Worm (Caenorhabditis elegans) whole organism, late embryonic: ENCODE measurements around the gene T22H9.1.

ENCODE experiments used
- C38D4.7 ChIP-seq: fragments of 200-800 bp; sonication (Bioruptor generic); optimal IDR thresholded peaks from 2 replicates; lab custom pipeline; 2018; ENCODE audit warnings: mild to moderate bottlenecking, missing genetic modification characterization, moderate library complexity, missing compliant biosample characterization
- K09A11.1 ChIP-seq: sonication (generic microtip); optimal IDR thresholded peaks from 2 replicates; lab custom pipeline; 2017; ENCODE audit warnings: antibody characterized with exemption, mild to moderate bottlenecking, missing genetic modification characterization, missing compliant biosample characterization; ENCODE audit not compliant: insufficient read depth
- ahr-1 ChIP-seq: sonication (generic microtip); optimal IDR thresholded peaks from 2 replicates; lab custom pipeline; 2016; ENCODE audit warnings: missing genetic modification characterization, missing compliant biosample characterization
- ceh-2 ChIP-seq: sonication (generic microtip); optimal IDR thresholded peaks from 2 replicates; lab custom pipeline; 2016; ENCODE audit warnings: missing genotype, missing genetic modification characterization, missing compliant biosample characterization
- ceh-31 ChIP-seq: sonication (generic microtip); optimal IDR thresholded peaks from 2 replicates; lab custom pipeline; 2016; ENCODE audit warnings: missing genetic modification characterization, missing compliant biosample characterization
- ceh-45 ChIP-seq: fragments of 200-800 bp; sonication (Bioruptor generic); IDR thresholded peaks from 2 replicates; pipeline ENCODE4 v1.3.6; 2022; ENCODE audit warnings: missing genetic modification reagents, missing genetic modification characterization, missing compliant biosample characterization
- ceh-48 ChIP-seq: sonication (generic microtip); optimal IDR thresholded peaks from 2 replicates; lab custom pipeline; 2016; ENCODE audit warnings: missing genetic modification characterization, inconsistent platforms, missing compliant biosample characterization
- ceh-9 ChIP-seq: sonication (generic microtip); optimal IDR thresholded peaks from 2 replicates; lab custom pipeline; 2016; ENCODE audit warnings: mild to moderate bottlenecking, missing genetic modification characterization, inconsistent platforms, missing compliant biosample characterization
- che-1 ChIP-seq: sonication (generic microtip); optimal IDR thresholded peaks from 2 replicates; lab custom pipeline; 2016; ENCODE audit warnings: mild to moderate bottlenecking, missing genetic modification characterization, missing compliant biosample characterization
- elt-2 ChIP-seq: sonication (generic microtip); optimal IDR thresholded peaks from 2 replicates; lab custom pipeline; 2016; ENCODE audit warnings: missing genetic modification reagents, missing genetic modification characterization, missing compliant biosample characterization
- elt-4 ChIP-seq: sonication (generic microtip); optimal IDR thresholded peaks from 2 replicates; lab custom pipeline; 2016; ENCODE audit warnings: missing genetic modification characterization, missing compliant biosample characterization
- eyg-1 ChIP-seq: sonication (generic microtip); optimal IDR thresholded peaks from 2 replicates; lab custom pipeline; 2016; ENCODE audit warnings: missing genotype, missing genetic modification characterization, missing compliant biosample characterization
- fkh-10 ChIP-seq: fragments of 150-350 bp; optimal IDR thresholded peaks from 2 replicates; lab custom pipeline; 2014; ENCODE audit warnings: missing biosample characterization, missing genetic modification reagents, missing genetic modification characterization
- hlh-13 ChIP-seq: fragments of 200-800 bp; sonication (Bioruptor generic); optimal IDR thresholded peaks from 2 replicates; lab custom pipeline; 2018; ENCODE audit warnings: mild to moderate bottlenecking, missing genetic modification characterization, missing compliant biosample characterization
- hlh-6 ChIP-seq: sonication (generic microtip); optimal IDR thresholded peaks from 2 replicates; lab custom pipeline; 2016; ENCODE audit warnings: missing genotype, missing genetic modification characterization, missing compliant biosample characterization
- lim-6 ChIP-seq: sonication (generic microtip); optimal IDR thresholded peaks from 2 replicates; lab custom pipeline; 2016; ENCODE audit warnings: missing genetic modification characterization, missing compliant biosample characterization
- lin-11 ChIP-seq: fragments of 200-800 bp; sonication (Bioruptor generic); optimal IDR thresholded peaks from 2 replicates; lab custom pipeline; 2018; ENCODE audit warnings: mild to moderate bottlenecking, missing genetic modification characterization, missing compliant biosample characterization
- madf-2 ChIP-seq: sonication (generic microtip); optimal IDR thresholded peaks from 2 replicates; lab custom pipeline; 2017; ENCODE audit warnings: missing genetic modification characterization, missing compliant biosample characterization
- mec-3 ChIP-seq: sonication (generic microtip); optimal IDR thresholded peaks from 2 replicates; lab custom pipeline; 2016; ENCODE audit warnings: borderline replicate concordance, missing genetic modification characterization, missing compliant biosample characterization
- nhr-11 ChIP-seq: fragments of 150-350 bp; optimal IDR thresholded peaks from 2 replicates; lab custom pipeline; 2014; ENCODE audit warnings: missing biosample characterization, missing genetic modification characterization
- nhr-232 ChIP-seq: sonication (generic microtip); optimal IDR thresholded peaks from 2 replicates; lab custom pipeline; 2016; ENCODE audit warnings: missing genetic modification characterization, missing compliant biosample characterization
- odd-2 ChIP-seq: sonication (generic microtip); optimal IDR thresholded peaks from 2 replicates; lab custom pipeline; 2017; ENCODE audit warnings: antibody characterized with exemption, mild to moderate bottlenecking, missing genetic modification characterization, missing compliant biosample characterization
- pag-3 ChIP-seq: sonication (generic microtip); optimal IDR thresholded peaks from 2 replicates; lab custom pipeline; 2016; ENCODE audit warnings: missing compliant biosample characterization, missing genetic modification characterization, borderline replicate concordance
- pat-9 ChIP-seq: fragments of 200-800 bp; sonication (Bioruptor generic); optimal IDR thresholded peaks from 2 replicates; lab custom pipeline; 2018; ENCODE audit warnings: mild to moderate bottlenecking, missing genetic modification characterization, moderate library complexity, missing compliant biosample characterization
- pax-1 ChIP-seq: fragments of 150-350 bp; optimal IDR thresholded peaks from 2 replicates; lab custom pipeline; 2014; ENCODE audit warnings: missing biosample characterization, missing genetic modification characterization
- pha-2 ChIP-seq: sonication (generic microtip); optimal IDR thresholded peaks from 2 replicates; lab custom pipeline; 2017; ENCODE audit warnings: mild to moderate bottlenecking, missing genetic modification characterization, missing compliant biosample characterization
- pha-4 ChIP-seq: fragments of 150-350 bp; optimal IDR thresholded peaks from 2 replicates; lab custom pipeline; 2018; ENCODE audit warnings: missing biosample characterization, missing genetic modification reagents, missing genetic modification characterization
- pqm-1 ChIP-seq: sonication (generic microtip); optimal IDR thresholded peaks from 2 replicates; lab custom pipeline; 2016; ENCODE audit warnings: missing genetic modification characterization, missing compliant biosample characterization
- rnt-1 ChIP-seq: sonication (generic microtip); optimal IDR thresholded peaks from 2 replicates; lab custom pipeline; 2016; ENCODE audit warnings: missing genetic modification characterization, missing compliant biosample characterization
- sdc-2 ChIP-seq: sonication (generic microtip); optimal IDR thresholded peaks from 2 replicates; lab custom pipeline; 2016; ENCODE audit warnings: missing genotype, missing genetic modification characterization, missing compliant biosample characterization
- sox-4 ChIP-seq: sonication (generic microtip); optimal IDR thresholded peaks from 2 replicates; lab custom pipeline; 2017; ENCODE audit warnings: mild to moderate bottlenecking, missing genetic modification characterization, inconsistent platforms, missing compliant biosample characterization
- ttx-3 ChIP-seq: sonication (generic microtip); optimal IDR thresholded peaks from 2 replicates; lab custom pipeline; 2016; ENCODE audit warnings: missing genetic modification reagents, missing genetic modification characterization, missing compliant biosample characterization
- unc-3 ChIP-seq, 2 experiments: fragments of 200-800 bp in 1 of 2; sonication (Bioruptor generic) in 1 of 2; sonication (generic microtip) in 1 of 2; conservative IDR thresholded peaks in 1 of 2; optimal IDR thresholded peaks in 1 of 2; 2 replicates each; pipeline versions ENCODE4 v1.3.6 to Lab custom; 2016 to 2022; ENCODE audit warnings: missing compliant biosample characterization in 2 of 2, missing genetic modification characterization in 2 of 2, missing genetic modification reagents in 1 of 2
- unc-42 ChIP-seq: sonication (generic microtip); optimal IDR thresholded peaks from 2 replicates; lab custom pipeline; 2016; ENCODE audit warnings: missing genotype, missing genetic modification characterization, missing compliant biosample characterization
- unc-55 ChIP-seq: sonication (generic microtip); optimal IDR thresholded peaks from 2 replicates; lab custom pipeline; 2017; ENCODE audit warnings: missing biosample characterization, missing genetic modification reagents, missing genetic modification characterization
- unc-86 ChIP-seq: sonication (generic microtip); optimal IDR thresholded peaks from 2 replicates; lab custom pipeline; 2016; ENCODE audit warnings: missing genetic modification characterization, missing compliant biosample characterization

The T22H9.1 gene

ce11 chrV:399721-400120 is 40.2 kb downstream of the T22H9.1 start, which contains the start of gene scl-27:
Gene scl-27 (plus strand): TSS chrV:400021.
- TF ChIP-seq mec-3 (tag; lab: Kevin White, UChicago), result no peak

- TF ChIP-seq elt-2 (tag; lab: Kevin White, UChicago), result no peak
These were observed 43.5 kb downstream of the T22H9.1 start, which contains the start of gene srh-62 for ce11 chrV:403028-403427. Gene srh-62 (minus strand): TSS chrV:403128.

ce11 chrV:404210-404669 is 44.7 kb downstream of the T22H9.1 start, which contains the start of gene nhr-252:
Gene nhr-252 (plus strand): TSS chrV:404619.
- TF ChIP-seq eyg-1 (tag; lab: Kevin White, UChicago) (no peak), ceh-45 (GFP tag; lab: Robert Waterston, UW) (no peak), fkh-10 (GFP tag; lab: Kevin White, UChicago) (no peak), rnt-1 (tag; lab: Kevin White, UChicago) (no peak), unc-42 (tag; lab: Kevin White, UChicago) (no peak), odd-2 (tag; lab: Kevin White, UChicago) (no peak), pax-1 (tag; lab: Kevin White, UChicago) (no peak), pat-9 (tag; lab: Kevin White, UChicago) (no peak), lin-11 (no peak), madf-2 (tag; lab: Kevin White, UChicago) (no peak), K09A11.1 (tag; lab: Kevin White, UChicago) (no peak), ceh-9 (tag; lab: Kevin White, UChicago) (no peak), lim-6 (tag; lab: Kevin White, UChicago) (no peak), elt-4 (tag; lab: Kevin White, UChicago) (no peak), C38D4.7 (GFP tag; lab: Kevin White, UChicago) (no peak), ceh-2 (tag; lab: Kevin White, UChicago) (no peak), ceh-48 (tag; lab: Kevin White, UChicago) (no peak)

- TF ChIP-seq unc-86 (tag; lab: Kevin White, UChicago), result no peak
- no peak for TF ChIP-seq hlh-6 (tag; lab: Kevin White, UChicago)
- TF ChIP-seq hlh-13, result no peak
- no peak for TF ChIP-seq pqm-1 (tag; lab: Kevin White, UChicago)
- TF ChIP-seq unc-55 (GFP tag; lab: Kevin White, UChicago), result no peak
- TF ChIP-seq eyg-1 (tag; lab: Kevin White, UChicago), result no peak
- no peak for TF ChIP-seq ceh-9 (tag; lab: Kevin White, UChicago)
- no peak for TF ChIP-seq sox-4 (tag; lab: Kevin White, UChicago)
- TF ChIP-seq pha-2 (tag; lab: Kevin White, UChicago), result no peak
- TF ChIP-seq che-1 (tag; lab: Kevin White, UChicago), result no peak
- no peak for TF ChIP-seq ttx-3 (tag; lab: Kevin White, UChicago)
- TF ChIP-seq pha-4 (tag; lab: Kevin White, UChicago), result no peak
- no peak for TF ChIP-seq pag-3 (tag; lab: Kevin White, UChicago)
- no peak for TF ChIP-seq ceh-31 (tag; lab: Kevin White, UChicago)
- TF ChIP-seq sdc-2 (tag; lab: Kevin White, UChicago), result no peak
- no peak for TF ChIP-seq nhr-11
- TF ChIP-seq unc-3 (GFP tag; conservative IDR thresholded peaks at IDR 0.05; lab: Robert Waterston, UW), result no peak
- no peak for TF ChIP-seq unc-3 (tag; optimal IDR thresholded peaks at IDR 0.05; lab: Kevin White, UChicago)
- no peak for TF ChIP-seq nhr-232 (tag; lab: Kevin White, UChicago)
- TF ChIP-seq mec-3 (tag; lab: Kevin White, UChicago), result no peak
- TF ChIP-seq ahr-1, result no peak
These were observed 53.3 kb downstream of the T22H9.1 start for ce11 chrV:412820-413219.
